Worm (Caenorhabditis elegans) whole organism, L1 larva: ENCODE results near the gene VW02B12L.2.

Source experiments
- C04F5.9 ChIP-seq: sonication (generic microtip); optimal IDR thresholded peaks from 2 replicates; lab custom pipeline; 2016; ENCODE audit warnings: missing genetic modification characterization, missing compliant biosample characterization
- aha-1 ChIP-seq: fragments of 150-350 bp; optimal IDR thresholded peaks from 2 replicates; lab custom pipeline; 2014; ENCODE audit warnings: missing biosample characterization, missing genetic modification characterization
- ceh-82 ChIP-seq, 3 experiments: fragments of 150-350 bp in 1 of 3; sonication (generic microtip) in 2 of 3; optimal IDR thresholded peaks; 2 replicates each; lab custom pipeline; 2014 to 2017; ENCODE audit warnings: missing biosample characterization in 3 of 3, missing genetic modification characterization in 3 of 3
- ces-1 ChIP-seq: fragments of 150-350 bp; optimal IDR thresholded peaks from 2 replicates; lab custom pipeline; 2014; ENCODE audit warnings: missing biosample characterization, missing genetic modification reagents, missing genetic modification characterization
- efl-1 ChIP-seq, 4 experiments: fragments of 150-350 bp; optimal IDR thresholded peaks in 3 of 4; peaks in 1 of 4; 1 replicate in 1 of 4; 2 replicates in 3 of 4; lab custom pipeline; 2014; ENCODE audit warnings: missing biosample characterization in 2 of 4, missing genetic modification characterization in 2 of 4, missing genetic modification reagents in 2 of 4
- egl-13 ChIP-seq: sonication (generic microtip); optimal IDR thresholded peaks from 2 replicates; lab custom pipeline; 2016; ENCODE audit warnings: missing genotype, missing genetic modification reagents, missing genetic modification characterization, missing compliant biosample characterization
- elt-2 ChIP-seq: sonication (generic microtip); optimal IDR thresholded peaks from 2 replicates; lab custom pipeline; 2016; ENCODE audit warnings: missing genetic modification characterization, mild to moderate bottlenecking, inconsistent platforms, missing compliant biosample characterization, missing genetic modification reagents
- fkh-8 ChIP-seq: sonication (generic microtip); optimal IDR thresholded peaks from 2 replicates; lab custom pipeline; 2016; ENCODE audit warnings: mild to moderate bottlenecking, missing genetic modification characterization, missing compliant biosample characterization
- fos-1 ChIP-seq: fragments of 150-350 bp; optimal IDR thresholded peaks from 2 replicates; lab custom pipeline; 2014; ENCODE audit warnings: missing biosample characterization, missing genetic modification characterization
- nhr-12 ChIP-seq: sonication (generic microtip); optimal IDR thresholded peaks from 2 replicates; lab custom pipeline; 2017; ENCODE audit warnings: missing biosample characterization, missing genetic modification characterization
- nhr-76 ChIP-seq: sonication (generic microtip); optimal IDR thresholded peaks from 2 replicates; lab custom pipeline; 2017; ENCODE audit warnings: missing biosample characterization, missing genetic modification characterization
- nhr-90 ChIP-seq: sonication (generic microtip); optimal IDR thresholded peaks from 2 replicates; lab custom pipeline; 2016; ENCODE audit warnings: mild to moderate bottlenecking, missing genetic modification characterization, missing compliant biosample characterization; ENCODE audit not compliant: poor library complexity
- sox-4 ChIP-seq: sonication (generic microtip); optimal IDR thresholded peaks from 2 replicates; lab custom pipeline; 2016; ENCODE audit warnings: missing genetic modification characterization, missing compliant biosample characterization
- unc-62 ChIP-seq: fragments of 150-350 bp; optimal IDR thresholded peaks from 2 replicates; lab custom pipeline; 2014; ENCODE audit warnings: missing biosample characterization, missing genetic modification reagents, missing genetic modification characterization

ce11 chrII:11452498-11453005, 12.4 kb upstream of the VW02B12L.2 start, which contains the start of gene rsp-2:
- TF ChIP-seq unc-62 = no peak
- no peak for TF ChIP-seq nhr-76 (tag; lab: Kevin White, UChicago)
- TF ChIP-seq aha-1 = no peak
- TF ChIP-seq efl-1 (optimal IDR thresholded peaks at IDR 0.05; lab: Kevin White, UChicago) = no peak
- TF ChIP-seq efl-1 (GFP tag; optimal IDR thresholded peaks at IDR 0.05 in 1 of 2; lab: Kevin White, UChicago) = no peak
- TF ChIP-seq egl-13 (tag; lab: Kevin White, UChicago) = no peak
- no peak for TF ChIP-seq nhr-12 (tag; lab: Kevin White, UChicago)
- TF ChIP-seq sox-4 = no peak
- TF ChIP-seq fkh-8 (tag; lab: Kevin White, UChicago) = no peak
- no peak for TF ChIP-seq C04F5.9
- no peak for TF ChIP-seq ceh-82 (tag; optimal IDR thresholded peaks at IDR 0.05; lab: Kevin White, UChicago)
- TF ChIP-seq fos-1 (tag; lab: Kevin White, UChicago) = no peak
- no peak for TF ChIP-seq nhr-90 (tag; lab: Kevin White, UChicago)
- no peak for TF ChIP-seq ces-1 (GFP tag; lab: Kevin White, UChicago)
- no peak for TF ChIP-seq elt-2 (tag; lab: Kevin White, UChicago)
